Fruit fly (Drosophila melanogaster): ENCODE data around the gene plh.

The plh gene

DNA sequence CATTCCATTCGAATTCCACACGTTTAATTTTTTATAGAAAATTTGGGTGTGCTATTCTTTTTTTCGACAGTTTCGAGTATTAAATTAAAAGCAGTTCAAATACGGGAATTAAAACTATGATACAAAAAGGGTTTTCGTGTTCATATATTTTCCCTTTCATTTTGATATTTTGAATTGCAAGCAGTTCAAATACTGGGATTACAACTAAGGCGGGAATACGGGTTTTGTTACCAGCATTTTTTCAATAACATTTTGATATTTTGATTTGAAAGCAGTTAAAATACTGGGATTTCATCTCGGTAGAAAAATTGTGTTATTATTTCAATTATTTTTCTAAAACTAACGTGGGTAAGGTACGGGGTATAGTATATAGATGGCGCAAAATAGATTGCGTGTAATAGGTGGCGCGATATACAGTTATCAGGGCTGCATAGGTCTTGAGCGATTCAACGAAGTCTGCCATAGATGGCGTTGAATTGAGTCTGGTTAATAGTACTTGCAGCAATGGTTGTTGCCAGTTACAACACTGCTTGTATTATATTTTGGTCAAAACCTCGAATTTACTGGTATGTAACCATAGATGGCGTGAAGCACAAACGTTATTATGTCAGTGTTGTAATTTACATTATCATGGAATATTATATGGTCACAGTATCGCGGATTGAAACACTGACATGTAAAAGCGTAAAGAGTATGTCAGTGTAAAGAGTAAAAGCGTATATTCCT lies 40.3 kb downstream of the plh start (continued):
- TF ChIP-seq Abd-B (GFP tag; optimal IDR thresholded peaks at IDR 0.05), result peak; percentile 69
- no peak for TF ChIP-seq sens-2 (GFP tag; IDR thresholded peaks at IDR 0.05)
- no peak for TF ChIP-seq CG18599 (GFP tag; optimal IDR thresholded peaks at IDR 0.05)
- peak; percentile 17 for TF ChIP-seq stwl (tag; optimal IDR thresholded peaks at IDR 0.05)
- TF ChIP-seq Camta (GFP tag; optimal IDR thresholded peaks at IDR 0.05), result peak; percentile 60
- peak; percentile 48; the same call in 1 of the 2 replicates for TF ChIP-seq CG13287 (GFP tag; IDR thresholded peaks at IDR 0.05; ENCODE audit: partially characterized antibody)
- peak; percentile 85; the same call in 2 of the 3 replicates for TF ChIP-seq CG2199 (GFP tag; IDR thresholded peaks at IDR 0.05)
- no peak for TF ChIP-seq tll (GFP tag; optimal IDR thresholded peaks at IDR 0.05)
- TF ChIP-seq HLH4C (GFP tag; IDR thresholded peaks at IDR 0.05; ENCODE audit: partially characterized antibody), result peak; percentile 59; the same call in 2 of the 3 replicates
- TF ChIP-seq chn (GFP tag; optimal IDR thresholded peaks at IDR 0.05), result peak; percentile 65
- no peak for TF ChIP-seq gcm2 (GFP tag; optimal IDR thresholded peaks at IDR 0.05)
- TF ChIP-seq Xbp1 (GFP tag; optimal IDR thresholded peaks at IDR 0.05), result peak; percentile 87
- peak; percentile 36 for TF ChIP-seq slou (GFP tag; optimal IDR thresholded peaks at IDR 0.05)
- TF ChIP-seq luna (GFP tag; optimal IDR thresholded peaks at IDR 0.05), result peak; percentile 35
- no peak for TF ChIP-seq br (optimal IDR thresholded peaks at IDR 0.05)
- TF ChIP-seq inv (GFP tag; IDR thresholded peaks at IDR 0.05; ENCODE audit: partially characterized antibody), result peak; percentile 48; the same call in 1 of the 2 replicates
- peak; percentile 72; the same call in 1 of the 3 replicates for TF ChIP-seq H15 (GFP tag; IDR thresholded peaks at IDR 0.05)
- TF ChIP-seq Atf6 (GFP tag; IDR thresholded peaks at IDR 0.05), result no peak
- no peak for TF ChIP-seq nau (GFP tag; optimal IDR thresholded peaks at IDR 0.05)
- TF ChIP-seq tin (GFP tag; optimal IDR thresholded peaks at IDR 0.05), result peak; percentile 82
- TF ChIP-seq fu2 (GFP tag; optimal IDR thresholded peaks at IDR 0.05), result peak; percentile 29
- no peak for TF ChIP-seq CG2202 (tag; optimal IDR thresholded peaks at IDR 0.05)
- TF ChIP-seq C15 (GFP tag; IDR thresholded peaks at IDR 0.05), result 0 out of 3 replicates have a peak, but pooled peaks have one; percentile 10
- TF ChIP-seq CG33213 (GFP tag; optimal IDR thresholded peaks at IDR 0.05), result peak; percentile 83
- TF ChIP-seq CG8388 (GFP tag; optimal IDR thresholded peaks at IDR 0.05), result no peak
- peak; percentile 4 for TF ChIP-seq CG17802 (tag; optimal IDR thresholded peaks at IDR 0.05)
- peak; percentile 25 for TF ChIP-seq Dp (GFP tag; optimal IDR thresholded peaks at IDR 0.05)
- TF ChIP-seq CTCF (GFP tag; optimal IDR thresholded peaks at IDR 0.05), result peak; percentile 99
- TF ChIP-seq CrebB (tag; optimal IDR thresholded peaks at IDR 0.05), result peak; percentile 13
- peak; percentile 86 for TF ChIP-seq CG32532 (GFP tag; IDR thresholded peaks at IDR 0.05)
- peak; percentile 83; the same call in 2 of the 3 replicates for TF ChIP-seq CG34422 (GFP tag; IDR thresholded peaks at IDR 0.05)
- no peak for TF ChIP-seq GATAe (GFP tag; conservative IDR thresholded peaks at IDR 0.05)
- peak; percentile 82 for TF ChIP-seq Hmr (GFP tag; optimal IDR thresholded peaks at IDR 0.05)
- no peak for TF ChIP-seq CG15073 (GFP tag; optimal IDR thresholded peaks at IDR 0.05)
- no peak for TF ChIP-seq Nf-YB (GFP tag; optimal IDR thresholded peaks at IDR 0.05)
- TF ChIP-seq CG10565 (GFP tag; optimal IDR thresholded peaks at IDR 0.05), result no peak
- TF ChIP-seq NK7.1 (GFP tag; optimal IDR thresholded peaks at IDR 0.05), result peak; percentile 49
- no peak for TF ChIP-seq hbn (GFP tag; IDR thresholded peaks at IDR 0.05; ENCODE audit: partially characterized antibody)
- peak; percentile 59 for TF ChIP-seq CG11504 (tag; optimal IDR thresholded peaks at IDR 0.05)
- peak; percentile 55 for TF ChIP-seq CG15514 (GFP tag; optimal IDR thresholded peaks at IDR 0.05)
- no peak for TF ChIP-seq Oli (tag; optimal IDR thresholded peaks at IDR 0.05)
- TF ChIP-seq CG10366 (GFP tag; IDR thresholded peaks at IDR 0.05), result peak; percentile 35; the same call in 1 of the 2 replicates
- TF ChIP-seq CG4617 (GFP tag; optimal IDR thresholded peaks at IDR 0.05; ENCODE audit: borderline replicate concordance), result no peak
- peak; percentile 72 for TF ChIP-seq lmd (GFP tag; IDR thresholded peaks at IDR 0.05)
- no peak for TF ChIP-seq CG4328 (GFP tag; optimal IDR thresholded peaks at IDR 0.05)
- peak; percentile 39 for TF ChIP-seq Fer3 (tag; optimal IDR thresholded peaks at IDR 0.05)
- peak; percentile 34 for TF ChIP-seq CG15601 (tag; optimal IDR thresholded peaks at IDR 0.05)
- TF ChIP-seq toy (GFP tag; IDR thresholded peaks at IDR 0.05), result no peak
- TF ChIP-seq zfh2 (GFP tag; optimal IDR thresholded peaks at IDR 0.05), result peak; percentile 34
